Worm (Caenorhabditis elegans) whole organism, L4 larva: ENCODE data around the gene ccep-135.

Source experiments
- aly-2 ChIP-seq: sonication (generic microtip); optimal IDR thresholded peaks from 2 replicates; lab custom pipeline; 2018; ENCODE audit warnings: missing biosample characterization, missing genetic modification characterization
- ama-1 ChIP-seq: fragments of 150-350 bp; optimal IDR thresholded peaks from 2 replicates; lab custom pipeline; 2014; ENCODE audit warnings: inconsistent platforms, mixed read lengths
- fos-1 ChIP-seq: fragments of 150-350 bp; optimal IDR thresholded peaks from 2 replicates; lab custom pipeline; 2014; ENCODE audit warnings: missing biosample characterization, missing genetic modification characterization
- lin-39 ChIP-seq: fragments of 150-350 bp; optimal IDR thresholded peaks from 2 replicates; lab custom pipeline; 2014; ENCODE audit warnings: missing biosample characterization, missing genetic modification reagents, missing genetic modification characterization
- mep-1 ChIP-seq: fragments of 150-350 bp; sonication (generic microtip); optimal IDR thresholded peaks from 3 replicates; lab custom pipeline; 2014; ENCODE audit warnings: missing biosample characterization, missing genetic modification characterization
- nhr-25 ChIP-seq: sonication (generic microtip); optimal IDR thresholded peaks from 2 replicates; lab custom pipeline; 2017; ENCODE audit warnings: missing genetic modification characterization, mild to moderate bottlenecking, missing compliant biosample characterization, antibody characterized with exemption, moderate library complexity, borderline replicate concordance; ENCODE audit not compliant: insufficient read depth
- pha-4 ChIP-seq, 2 experiments: fragments of 150-350 bp in 1 of 2; fragments of 200-800 bp in 1 of 2; sonication (Bioruptor generic) in 1 of 2; IDR thresholded peaks in 1 of 2; optimal IDR thresholded peaks in 1 of 2; 2 replicates each; pipeline versions ENCODE4 v1.3.6 to Lab custom; 2014 to 2022; ENCODE audit warnings: missing genetic modification characterization in 2 of 2, missing genetic modification reagents in 2 of 2, missing biosample characterization in 1 of 2, missing compliant biosample characterization in 1 of 2
- skn-1 ChIP-seq: fragments of 150-350 bp; optimal IDR thresholded peaks from 2 replicates; lab custom pipeline; 2014; ENCODE audit warnings: missing biosample characterization, missing genetic modification characterization

ce11 chrIII:3116969-3117368, 25.3 kb downstream of the ccep-135 start:
- TF ChIP-seq pha-4 (GFP tag; IDR thresholded peaks at IDR 0.05; lab: Robert Waterston, UW), result no peak
- TF ChIP-seq pha-4 (tag; optimal IDR thresholded peaks at IDR 0.05; lab: Kevin White, UChicago), result no peak
- no peak for TF ChIP-seq skn-1 (tag; lab: Kevin White, UChicago)
- TF ChIP-seq aly-2 (tag; lab: Kevin White, UChicago), result no peak
- no peak for TF ChIP-seq lin-39
- TF ChIP-seq fos-1, result no peak
- no peak for TF ChIP-seq mep-1 (tag; lab: Kevin White, UChicago)
- no peak for TF ChIP-seq ama-1 (lab: Kevin White, UChicago)
- TF ChIP-seq nhr-25 (tag; lab: Kevin White, UChicago), result no peak
